Worm (Caenorhabditis elegans): ENCODE data around the gene F16B12.1.

ce11 chrX:14115480-14116161 lies 30.3 kb downstream of the F16B12.1 start, which contains the start of gene F28H6.7:
- TF ChIP-seq pha-4 (tag; optimal IDR thresholded peaks at IDR 0.05) (no peak), mep-1 (tag; optimal IDR thresholded peaks at IDR 0.05) (no peak), blmp-1 (tag; optimal IDR thresholded peaks at IDR 0.05) (peak; percentile 76), ztf-11 (tag; optimal IDR thresholded peaks at IDR 0.05) (peak; percentile 32), snpc-4 (tag; optimal IDR thresholded peaks at IDR 0.05) (no peak), nhr-237 (tag; optimal IDR thresholded peaks at IDR 0.05) (no peak)
